Worm (Caenorhabditis elegans): Measurements from ENCODE around the gene col-120.

col-120 gene

ce11 chrIV:9216437-9216836, 45.1 kb downstream of the col-120 start (continued):
- TF ChIP-seq tbx-2 (tag; optimal IDR thresholded peaks at IDR 0.05) (peak; percentile 56), skn-1 (tag; optimal IDR thresholded peaks at IDR 0.05) (peak; percentile 26), ztf-4 (tag; optimal IDR thresholded peaks at IDR 0.05) (no peak), ceh-82 (tag; optimal IDR thresholded peaks at IDR 0.05) (peak in 1 of 3 experiments; percentile 15), hlh-4 (tag; optimal IDR thresholded peaks at IDR 0.05) (no peak), ets-5 (GFP tag; IDR thresholded peaks at IDR 0.05) (no peak), jun-1 (tag; optimal IDR thresholded peaks at IDR 0.05) (no peak), nhr-237 (tag; optimal IDR thresholded peaks at IDR 0.05) (no peak), tlp-1 (tag; optimal IDR thresholded peaks at IDR 0.05) (no peak), vab-15 (tag; optimal IDR thresholded peaks at IDR 0.05) (no peak), mef-2 (tag; optimal IDR thresholded peaks at IDR 0.05) (no peak), nhr-71 (tag; optimal IDR thresholded peaks at IDR 0.05) (peak; percentile 59), dpl-1 (GFP tag; optimal IDR thresholded peaks at IDR 0.05) (peak; percentile 5 to 22 (median 17)), unc-86 (tag; optimal IDR thresholded peaks at IDR 0.05) (peak; percentile 54), aha-1 (tag; optimal IDR thresholded peaks at IDR 0.05) (no peak), elt-3 (tag; optimal IDR thresholded peaks at IDR 0.05) (no peak), ces-1 (GFP tag; optimal IDR thresholded peaks at IDR 0.05) (no peak), nhr-85 (tag) (peak; percentile 62), pag-3 (tag; optimal IDR thresholded peaks at IDR 0.05; ENCODE audit: borderline replicate concordance, insufficient read depth) (no peak), nhr-20 (tag; optimal IDR thresholded peaks at IDR 0.05) (no peak), xbp-1 (tag; optimal IDR thresholded peaks at IDR 0.05) (peak; percentile 33), isw-1 (GFP tag; IDR thresholded peaks at IDR 0.05) (0 out of 2 replicates have a peak, but pooled peaks have one; percentile 12), ceh-63 (GFP tag; optimal IDR thresholded peaks at IDR 0.05) (no peak), ceh-90 (tag; optimal IDR thresholded peaks at IDR 0.05) (no peak), ceh-8 (GFP tag; optimal IDR thresholded peaks at IDR 0.05) (no peak), egl-13 (tag; optimal IDR thresholded peaks at IDR 0.05) (peak; percentile 19), sptf-1 (tag; optimal IDR thresholded peaks at IDR 0.05) (no peak), snu-23 (GFP tag; optimal IDR thresholded peaks at IDR 0.05) (peak; percentile 58), sox-4 (tag; optimal IDR thresholded peaks at IDR 0.05) (no peak), hpl-2 (GFP tag; optimal IDR thresholded peaks at IDR 0.05) (no peak), egl-27 (tag; optimal IDR thresholded peaks at IDR 0.05) (peak in 1 of 2 experiments; percentile 9)

DNA sequence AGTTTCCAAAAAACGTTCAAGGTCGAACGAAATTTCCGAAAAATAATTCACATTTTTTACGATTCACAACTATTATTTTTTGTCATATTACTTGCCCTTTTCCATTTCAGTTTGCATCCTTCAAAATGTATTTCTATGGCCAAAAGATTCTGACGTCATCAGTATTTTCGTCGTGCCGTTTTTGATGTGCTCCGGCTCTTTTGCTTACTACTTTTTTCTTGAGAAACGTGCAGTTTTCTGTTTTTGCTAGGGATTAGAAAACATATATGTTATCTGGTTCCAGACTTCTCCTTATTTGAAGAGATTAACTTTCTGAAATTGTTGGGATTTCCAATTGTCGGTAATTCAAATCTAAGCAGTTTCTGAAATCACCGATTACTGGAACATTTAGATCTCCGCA, 45.8 kb downstream of the col-120 start:
- TF ChIP-seq nhr-76 (tag; optimal IDR thresholded peaks at IDR 0.05) (no peak), dsc-1 (tag; optimal IDR thresholded peaks at IDR 0.05) (peak; percentile 32), nhr-237 (tag; optimal IDR thresholded peaks at IDR 0.05) (no peak), lin-14 (GFP tag; optimal IDR thresholded peaks at IDR 0.05) (peak; percentile 33), egl-13 (tag; optimal IDR thresholded peaks at IDR 0.05) (peak; percentile 27), lin-15B (tag; optimal IDR thresholded peaks at IDR 0.05) (no peak), sox-4 (tag; optimal IDR thresholded peaks at IDR 0.05) (no peak), pax-3 (tag; optimal IDR thresholded peaks at IDR 0.05) (peak; percentile 31)

DNA sequence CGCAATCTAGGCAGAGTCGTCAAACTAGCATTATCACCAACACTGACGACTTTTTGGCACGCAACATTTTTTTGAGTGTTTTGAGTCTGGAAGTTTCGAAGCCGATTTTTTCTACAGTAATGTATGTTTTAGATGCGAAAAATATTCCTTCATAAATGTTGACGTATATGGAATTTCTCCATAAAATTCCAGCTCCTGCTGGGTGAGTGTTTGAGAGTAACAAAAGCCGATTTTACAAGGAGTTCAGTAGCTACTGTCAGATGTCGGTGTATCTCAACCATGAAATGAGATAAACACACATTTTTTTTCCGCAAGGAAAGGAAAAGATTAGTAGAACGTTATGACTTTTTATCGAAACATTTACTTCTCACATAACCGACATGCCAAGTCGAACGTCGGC, 46.8 kb downstream of the col-120 start:
- no peak for TF ChIP-seq pqm-1 (tag; optimal IDR thresholded peaks at IDR 0.05)

- TF ChIP-seq Y116A8C.19 (tag; optimal IDR thresholded peaks at IDR 0.05; ENCODE audit: borderline replicate concordance) (no peak), efl-1 (optimal IDR thresholded peaks at IDR 0.05) (no peak), efl-1 (GFP tag; optimal IDR thresholded peaks at IDR 0.05 in 1 of 2) (peak in 1 of 2 experiments; percentile 34), nhr-84 (tag; optimal IDR thresholded peaks at IDR 0.05) (no peak), snpc-4 (tag; optimal IDR thresholded peaks at IDR 0.05) (no peak), hlh-4 (tag; optimal IDR thresholded peaks at IDR 0.05) (no peak), blmp-1 (tag; optimal IDR thresholded peaks at IDR 0.05) (peak; percentile 40), fkh-10 (GFP tag; optimal IDR thresholded peaks at IDR 0.05) (no peak), unc-62 (GFP tag; optimal IDR thresholded peaks at IDR 0.05) (no peak), ztf-4 (tag; optimal IDR thresholded peaks at IDR 0.05) (no peak)
Observed at ce11 chrIV:9212121-9212520, 49.5 kb downstream of the col-120 start, which contains the start of gene C46C2.6. Gene C46C2.6, plus strand, starts transcription at chrIV:9212421.
